Fruit fly (Drosophila melanogaster) whole organism, embryonic: ENCODE measurements around the gene CG43407.

Experiments
- C15 ChIP-seq: fragments of 200-800 bp; sonication (Bioruptor generic); IDR thresholded peaks from 3 replicates; pipeline ENCODE4 v1.3.6; 2022; ENCODE audit warnings: missing biosample characterization, missing genetic modification characterization
- CG10209 ChIP-seq: fragments of 200-800 bp; sonication (Bioruptor generic); optimal IDR thresholded peaks from 3 replicates; lab custom pipeline; 2017; ENCODE audit warnings: missing biosample characterization, mild to moderate bottlenecking, missing genetic modification characterization, missing genetic modification reagents
- CG10366 ChIP-seq: fragments of 200-800 bp; sonication (Bioruptor generic); IDR thresholded peaks from 2 replicates; pipeline ENCODE4 v1.3.6; 2022; ENCODE audit warnings: missing biosample characterization, missing genetic modification characterization
- CG11695 ChIP-seq: fragments of 200-800 bp; sonication (Bioruptor generic); IDR thresholded peaks from 3 replicates; pipeline ENCODE4 v1.3.6; 2022; ENCODE audit warnings: missing biosample characterization, missing genetic modification characterization
- CG14014 ChIP-seq: fragments of 200-800 bp; sonication (Bioruptor generic); IDR thresholded peaks from 2 replicates; pipeline ENCODE4 v1.3.6; 2022; ENCODE audit warnings: missing biosample characterization, missing genetic modification characterization
- CG15696 ChIP-seq: fragments of 200-800 bp; sonication (Bioruptor generic); optimal IDR thresholded peaks from 2 replicates; lab custom pipeline; 2019; ENCODE audit warnings: missing biosample characterization, mild to moderate bottlenecking, missing genetic modification characterization, moderate library complexity
- CG16815 ChIP-seq: fragments of 200-800 bp; sonication (Bioruptor generic); optimal IDR thresholded peaks from 3 replicates; lab custom pipeline; 2017; ENCODE audit warnings: missing biosample characterization, mild to moderate bottlenecking, missing genetic modification characterization
- CG16863 ChIP-seq: fragments of 200-800 bp; sonication (Bioruptor generic); optimal IDR thresholded peaks from 3 replicates; lab custom pipeline; 2016; ENCODE audit warnings: missing biosample characterization, missing genetic modification characterization
- CG17385 ChIP-seq: fragments of 200-800 bp; sonication (Bioruptor generic); optimal IDR thresholded peaks from 3 replicates; lab custom pipeline; 2018; ENCODE audit warnings: missing biosample characterization, mild to moderate bottlenecking, missing genetic modification characterization
- CG17568 ChIP-seq: fragments of 200-800 bp; sonication (Bioruptor generic); optimal IDR thresholded peaks from 2 replicates; lab custom pipeline; 2018; ENCODE audit warnings: missing biosample characterization, mild to moderate bottlenecking, missing genetic modification characterization, moderate library complexity
- CG2678 ChIP-seq: fragments of 200-800 bp; sonication (Bioruptor generic); optimal IDR thresholded peaks from 3 replicates; lab custom pipeline; 2019; ENCODE audit warnings: missing biosample characterization, mild to moderate bottlenecking, missing genetic modification characterization, moderate library complexity
- CG3281 ChIP-seq: fragments of 200-800 bp; sonication (Bioruptor generic); optimal IDR thresholded peaks from 3 replicates; lab custom pipeline; 2017; ENCODE audit warnings: missing biosample characterization, mild to moderate bottlenecking, missing genetic modification characterization
- CG33213 ChIP-seq: fragments of 200-800 bp; sonication (Bioruptor generic); optimal IDR thresholded peaks from 3 replicates; lab custom pipeline; 2016; ENCODE audit warnings: missing biosample characterization, missing genetic modification characterization
- CG3995 ChIP-seq: fragments of 200-800 bp; sonication (Bioruptor generic); optimal IDR thresholded peaks from 3 replicates; lab custom pipeline; 2016; ENCODE audit warnings: missing biosample characterization, missing genetic modification characterization
- CG43689 ChIP-seq: fragments of 200-800 bp; sonication (Bioruptor generic); IDR thresholded peaks from 2 replicates; pipeline ENCODE4 v1.3.6; 2022; ENCODE audit warnings: missing biosample characterization, missing genetic modification characterization
- CG6765 ChIP-seq: fragments of 200-800 bp; sonication (Bioruptor generic); optimal IDR thresholded peaks from 3 replicates; lab custom pipeline; 2017; ENCODE audit warnings: missing biosample characterization, mild to moderate bottlenecking, missing genetic modification characterization
- CG7963 ChIP-seq: fragments of 200-800 bp; sonication (Bioruptor generic); IDR thresholded peaks from 3 replicates; pipeline ENCODE4 v1.3.6; 2022; ENCODE audit warnings: missing biosample characterization, missing genetic modification characterization; ENCODE audit not compliant: partially characterized antibody
- CG8924 ChIP-seq: fragments of 200-800 bp; optimal IDR thresholded peaks from 3 replicates; lab custom pipeline; 2019; ENCODE audit warnings: missing biosample characterization, mild to moderate bottlenecking, missing genetic modification characterization, moderate library complexity
- CG9609 ChIP-seq: fragments of 200-800 bp; sonication (Bioruptor generic); optimal IDR thresholded peaks from 3 replicates; lab custom pipeline; 2016; ENCODE audit warnings: missing biosample characterization, missing genetic modification characterization
- CG9727 ChIP-seq: fragments of 200-800 bp; sonication (Bioruptor generic); optimal IDR thresholded peaks from 3 replicates; lab custom pipeline; 2017; ENCODE audit warnings: missing biosample characterization, mild to moderate bottlenecking, missing genetic modification characterization
- Dip3 ChIP-seq: fragments of 200-800 bp; sonication (Bioruptor generic); optimal IDR thresholded peaks from 3 replicates; lab custom pipeline; 2016; ENCODE audit warnings: missing biosample characterization, missing genetic modification characterization
- Ets65A ChIP-seq: fragments of 200-800 bp; sonication (Bioruptor generic); peaks from one replicate; lab custom pipeline; 2016; ENCODE audit warnings: missing biosample characterization, missing genetic modification characterization
- H15 ChIP-seq: fragments of 200-800 bp; sonication (Bioruptor generic); IDR thresholded peaks from 3 replicates; pipeline ENCODE4 v1.3.6; 2022; ENCODE audit warnings: missing biosample characterization, missing genetic modification characterization
- HHEX ChIP-seq: fragments of 200-800 bp; sonication (Bioruptor generic); optimal IDR thresholded peaks from 3 replicates; lab custom pipeline; 2017; ENCODE audit warnings: missing biosample characterization, mild to moderate bottlenecking, missing genetic modification characterization, missing genetic modification reagents
- HLH4C ChIP-seq: fragments of 200-800 bp; sonication (Bioruptor generic); IDR thresholded peaks from 3 replicates; pipeline ENCODE4 v1.3.6; 2022; ENCODE audit warnings: missing biosample characterization, missing genetic modification characterization; ENCODE audit not compliant: partially characterized antibody
- Hr3 ChIP-seq: fragments of 200-800 bp; sonication (Bioruptor generic); optimal IDR thresholded peaks from 3 replicates; lab custom pipeline; 2016; ENCODE audit warnings: missing biosample characterization, missing genetic modification characterization
- Hr51 ChIP-seq, 2 experiments: fragments of 200-800 bp; sonication (Bioruptor generic); optimal IDR thresholded peaks; 2 replicates in 1 of 2; 3 replicates in 1 of 2; lab custom pipeline; 2016 to 2018; ENCODE audit warnings: missing biosample characterization in 2 of 2, missing genetic modification characterization in 2 of 2, mild to moderate bottlenecking in 1 of 2, moderate library complexity in 1 of 2
- Hsf ChIP-seq: fragments of 200-800 bp; sonication (Bioruptor generic); optimal IDR thresholded peaks from 3 replicates; lab custom pipeline; 2016; ENCODE audit warnings: missing biosample characterization, missing genetic modification characterization
- Oaz ChIP-seq: fragments of 200-800 bp; sonication (Bioruptor generic); IDR thresholded peaks from 2 replicates; pipeline ENCODE4 v1.3.6; 2022; ENCODE audit warnings: missing biosample characterization, missing genetic modification characterization
- Usf ChIP-seq: fragments of 200-800 bp; sonication (Bioruptor generic); optimal IDR thresholded peaks from 2 replicates; lab custom pipeline; 2017; ENCODE audit warnings: missing genotype, missing biosample characterization, missing genetic modification characterization
- Xrp1 ChIP-seq: fragments of 200-800 bp; sonication (Bioruptor generic); IDR thresholded peaks from 2 replicates; pipeline ENCODE4 v1.3.6; 2022; ENCODE audit warnings: missing biosample characterization, missing genetic modification characterization
- ara ChIP-seq: fragments of 200-800 bp; sonication (Bioruptor generic); IDR thresholded peaks from 2 replicates; pipeline ENCODE4 v1.3.6; 2022; ENCODE audit warnings: missing biosample characterization, missing genetic modification characterization
- bab2 ChIP-seq: fragments of 200-800 bp; sonication (Bioruptor generic); optimal IDR thresholded peaks from 2 replicates; lab custom pipeline; 2016; ENCODE audit warnings: missing biosample characterization, missing genetic modification characterization
- crp ChIP-seq, 2 experiments: fragments of 200-800 bp; sonication (Bioruptor generic); optimal IDR thresholded peaks; 2 replicates in 1 of 2; 3 replicates in 1 of 2; lab custom pipeline; 2017; ENCODE audit warnings: missing biosample characterization in 2 of 2, missing genetic modification characterization in 2 of 2, mild to moderate bottlenecking in 1 of 2, moderate library complexity in 1 of 2
- dan ChIP-seq: fragments of 200-800 bp; sonication (Bioruptor generic); IDR thresholded peaks from 2 replicates; pipeline ENCODE4 v1.3.6; 2022; ENCODE audit warnings: missing biosample characterization, missing genetic modification characterization
- dysf ChIP-seq: fragments of 200-800 bp; sonication (Bioruptor generic); IDR thresholded peaks from 3 replicates; pipeline ENCODE4 v1.3.6; 2022; ENCODE audit warnings: missing biosample characterization, missing genetic modification characterization
- fd3F ChIP-seq: fragments of 200-800 bp; sonication (Bioruptor generic); optimal IDR thresholded peaks from 2 replicates; lab custom pipeline; 2018; ENCODE audit warnings: missing biosample characterization, mild to moderate bottlenecking, missing genetic modification characterization, moderate library complexity
- fru ChIP-seq: fragments of >200 bp; optimal IDR thresholded peaks from 2 replicates; lab custom pipeline; 2017
- gcm2 ChIP-seq: fragments of 200-800 bp; sonication (Bioruptor generic); optimal IDR thresholded peaks from 2 replicates; lab custom pipeline; 2016; ENCODE audit warnings: missing biosample characterization, missing genetic modification characterization
- grau ChIP-seq: fragments of 200-800 bp; optimal IDR thresholded peaks from 3 replicates; lab custom pipeline; 2019; ENCODE audit warnings: missing biosample characterization, mild to moderate bottlenecking, missing genetic modification characterization, moderate library complexity
- ham ChIP-seq: fragments of 200-800 bp; sonication (Bioruptor generic); IDR thresholded peaks from 2 replicates; pipeline ENCODE4 v1.3.6; 2022; ENCODE audit warnings: missing biosample characterization, missing genetic modification characterization
- lab ChIP-seq: fragments of 200-800 bp; sonication (Bioruptor generic); optimal IDR thresholded peaks from 3 replicates; lab custom pipeline; 2017; ENCODE audit warnings: missing biosample characterization, missing genetic modification characterization, mild to moderate bottlenecking, moderate library complexity, missing genetic modification reagents
- org-1 ChIP-seq: fragments of 200-800 bp; sonication (Bioruptor generic); optimal IDR thresholded peaks from 2 replicates; lab custom pipeline; 2017; ENCODE audit warnings: missing biosample characterization, missing genetic modification characterization
- run ChIP-seq: fragments of 200-800 bp; sonication (Bioruptor generic); optimal IDR thresholded peaks from 3 replicates; lab custom pipeline; 2018; ENCODE audit warnings: missing biosample characterization, mild to moderate bottlenecking, missing genetic modification characterization
- sima ChIP-seq: fragments of 200-800 bp; sonication (Bioruptor generic); optimal IDR thresholded peaks from 2 replicates; lab custom pipeline; 2016; ENCODE audit warnings: missing biosample characterization, missing genetic modification characterization
- tio ChIP-seq: fragments of 200-800 bp; sonication (Bioruptor generic); optimal IDR thresholded peaks from 2 replicates; lab custom pipeline; 2017; ENCODE audit warnings: missing biosample characterization, missing genetic modification characterization, inconsistent platforms
- tll ChIP-seq, 2 experiments: fragments of 200-800 bp in 1 of 2; fragments of >200 bp in 1 of 2; sonication (Bioruptor generic) in 1 of 2; optimal IDR thresholded peaks; 2 replicates each; lab custom pipeline; 2017 to 2019; ENCODE audit warnings: missing biosample characterization in 2 of 2, missing genetic modification characterization in 2 of 2, mild to moderate bottlenecking in 1 of 2, moderate library complexity in 1 of 2
- tna ChIP-seq: fragments of 200-800 bp; sonication (Bioruptor generic); IDR thresholded peaks from 2 replicates; pipeline ENCODE4 v1.3.6; 2022; ENCODE audit warnings: missing biosample characterization, missing genetic modification characterization; ENCODE audit not compliant: partially characterized antibody
- wdn ChIP-seq: fragments of 200-800 bp; sonication (Bioruptor generic); IDR thresholded peaks from 2 replicates; pipeline ENCODE4 v1.3.6; 2022; ENCODE audit warnings: missing biosample characterization, missing genetic modification characterization
- yki ChIP-seq: fragments of >200 bp; optimal IDR thresholded peaks from 3 replicates; lab custom pipeline; 2018

The CG43407 gene

DNA sequence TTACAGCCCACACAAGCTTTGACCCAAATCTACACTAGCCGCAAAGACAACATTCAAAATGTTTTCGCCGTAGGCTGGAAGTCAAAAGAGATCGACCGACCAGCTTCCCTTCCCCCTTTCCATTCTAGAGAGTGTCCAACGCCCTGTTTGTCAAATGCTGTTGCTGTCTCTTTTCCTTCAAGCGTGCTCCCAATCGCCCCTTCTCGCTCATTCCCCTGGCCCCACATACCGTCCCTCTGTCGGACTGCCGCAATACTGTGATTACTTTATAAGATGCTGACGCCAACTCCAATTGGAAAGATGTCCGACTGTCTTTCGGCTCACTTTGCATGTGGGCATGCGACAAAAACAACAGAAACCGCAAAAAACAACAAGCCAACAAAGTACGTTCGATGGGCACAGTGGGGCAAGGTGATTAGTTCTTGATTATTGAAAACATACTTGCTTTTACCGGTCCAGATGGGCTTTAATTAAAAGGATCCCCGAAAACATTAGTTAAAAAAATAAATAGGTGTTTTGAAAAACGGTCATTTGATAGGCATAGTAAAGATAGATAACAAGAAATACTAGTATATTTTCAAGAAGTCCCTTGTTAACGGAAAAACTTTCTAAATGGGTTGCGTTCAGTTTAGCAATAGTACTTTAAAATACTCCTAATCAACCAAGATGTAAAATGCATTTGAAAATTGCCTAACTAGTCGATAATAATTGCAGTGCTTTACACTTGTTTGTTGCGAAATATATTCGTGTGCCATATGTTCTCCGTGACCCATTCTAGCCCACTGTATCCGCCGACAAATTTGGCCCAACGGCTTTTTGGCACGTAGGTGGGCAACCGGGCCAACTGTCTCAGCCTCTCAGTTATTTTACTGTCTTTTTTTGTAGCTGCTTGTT lies 26.9 kb upstream of the CG43407 start (continued):
- TF ChIP-seq C15 (GFP tag; lab: Robert Waterston, UW) = no peak
- no peak for TF ChIP-seq sima
- peak; percentile 15 for TF ChIP-seq CG10209
- peak; percentile 31 for TF ChIP-seq CG8924
- peak; percentile 19; the same call in 1 of the 3 replicates for TF ChIP-seq dysf (GFP tag; lab: Robert Waterston, UW)
- TF ChIP-seq CG2678 (tag; lab: Kevin White, UChicago) = peak; percentile 64
- no peak for TF ChIP-seq yki
- TF ChIP-seq HHEX (GFP tag; lab: Kevin White, UChicago) = peak; percentile 25
- TF ChIP-seq Ets65A (GFP tag; lab: Kevin White, UChicago) = peak; percentile 56
- TF ChIP-seq lab = peak; percentile 16
- no peak for TF ChIP-seq run
- peak; percentile 58 for TF ChIP-seq CG3281 (GFP tag; lab: Kevin White, UChicago)
- TF ChIP-seq HLH4C (GFP tag; lab: Robert Waterston, UW) = no peak
- TF ChIP-seq CG17568 (GFP tag; lab: Kevin White, UChicago) = no peak
- TF ChIP-seq bab2 (GFP tag; lab: Kevin White, UChicago) = no peak
- peak; percentile 37 for TF ChIP-seq CG9727 (GFP tag; lab: Kevin White, UChicago)
- no peak for TF ChIP-seq CG3995 (GFP tag; lab: Kevin White, UChicago)
- TF ChIP-seq tio (GFP tag; lab: Kevin White, UChicago) = peak; percentile 7
- no peak for TF ChIP-seq CG7963
- TF ChIP-seq Oaz (GFP tag; lab: Robert Waterston, UW) = no peak
- no peak for TF ChIP-seq crp (GFP tag; optimal IDR thresholded peaks at IDR 0.05; lab: Kevin White, UChicago)
- TF ChIP-seq CG16863 (GFP tag; lab: Kevin White, UChicago) = peak; percentile 7
- peak; percentile 12 for TF ChIP-seq fd3F
- TF ChIP-seq Hr51 (GFP tag; optimal IDR thresholded peaks at IDR 0.05; lab: Kevin White, UChicago) = peak in 1 of 2 experiments; percentile 60
- TF ChIP-seq grau (tag; lab: Kevin White, UChicago) = peak; percentile 23
- TF ChIP-seq Hsf = peak; percentile 42
- TF ChIP-seq CG33213 (GFP tag; lab: Kevin White, UChicago) = no peak
- TF ChIP-seq Xrp1 (GFP tag; lab: Robert Waterston, UW) = 0 out of 2 replicates have a peak, but pooled peaks have one; percentile 18
- peak; percentile 21 for TF ChIP-seq CG16815 (GFP tag; lab: Kevin White, UChicago)
- no peak for TF ChIP-seq CG10366 (GFP tag; lab: Robert Waterston, UW)
- peak; percentile 28 for TF ChIP-seq CG9609 (GFP tag; lab: Kevin White, UChicago)
- TF ChIP-seq CG14014 = no peak
- TF ChIP-seq fru (lab: Kevin White, UChicago) = no peak
- TF ChIP-seq Hr3 (GFP tag; lab: Kevin White, UChicago) = no peak
- TF ChIP-seq CG43689 (GFP tag; lab: Robert Waterston, UW) = no peak
- TF ChIP-seq Usf (GFP tag; lab: Kevin White, UChicago) = no peak
- TF ChIP-seq CG17385 = peak; percentile 14
- TF ChIP-seq CG11695 (GFP tag; lab: Robert Waterston, UW) = no peak
- no peak for TF ChIP-seq H15 (GFP tag; lab: Robert Waterston, UW)
- TF ChIP-seq ara (GFP tag; lab: Robert Waterston, UW) = no peak
- TF ChIP-seq tna (GFP tag; lab: Robert Waterston, UW) = no peak
- TF ChIP-seq ham = no peak
- TF ChIP-seq dan (GFP tag; lab: Robert Waterston, UW) = no peak
- peak; percentile 56 for TF ChIP-seq org-1 (GFP tag; lab: Kevin White, UChicago)
- no peak for TF ChIP-seq CG15696 (tag; lab: Kevin White, UChicago)
- TF ChIP-seq CG6765 (GFP tag; lab: Kevin White, UChicago) = no peak
- no peak for TF ChIP-seq wdn
- no peak for TF ChIP-seq Dip3 (GFP tag; lab: Kevin White, UChicago)
- no peak for TF ChIP-seq gcm2
- TF ChIP-seq tll (GFP tag; optimal IDR thresholded peaks at IDR 0.05; lab: Kevin White, UChicago) = no peak
